Fruit fly (Drosophila melanogaster) whole organism, prepupa: ENCODE data around the gene CG15914.

ENCODE experiments used
- CG10631 ChIP-seq: fragments of 200-800 bp; sonication (Bioruptor generic); optimal IDR thresholded peaks from 2 replicates; lab custom pipeline; 2016; ENCODE audit warnings: missing biosample characterization, missing genetic modification characterization
- CG10669 ChIP-seq: fragments of 200-800 bp; sonication (Bioruptor generic); optimal IDR thresholded peaks from 3 replicates; lab custom pipeline; 2018; ENCODE audit warnings: missing biosample characterization, mild to moderate bottlenecking, missing genetic modification characterization, moderate library complexity
- Hr38 ChIP-seq: sonication (Bioruptor generic); optimal IDR thresholded peaks from 2 replicates; lab custom pipeline; 2016; ENCODE audit warnings: missing biosample characterization, missing genetic modification characterization
- Hr39 ChIP-seq: fragments of 200-800 bp; sonication (Bioruptor generic); optimal IDR thresholded peaks from 2 replicates; lab custom pipeline; 2016; ENCODE audit warnings: missing biosample characterization, missing genetic modification characterization
- Smox ChIP-seq: fragments of 200-800 bp; sonication (Bioruptor generic); optimal IDR thresholded peaks from 3 replicates; lab custom pipeline; 2016; ENCODE audit warnings: missing biosample characterization, missing genetic modification characterization
- dsx ChIP-seq: fragments of 200-800 bp; optimal IDR thresholded peaks from 3 replicates; lab custom pipeline; 2019; ENCODE audit warnings: missing biosample characterization, mild to moderate bottlenecking, missing genetic modification characterization, moderate library complexity; ENCODE audit not compliant: poor library complexity, severe bottlenecking
- eg ChIP-seq: fragments of 200-800 bp; sonication (Bioruptor generic); IDR thresholded peaks from 3 replicates; pipeline ENCODE4 v1.3.6; 2022; ENCODE audit warnings: missing biosample characterization, missing genetic modification characterization
- fd85E ChIP-seq: fragments of 200-800 bp; sonication (Bioruptor generic); optimal IDR thresholded peaks from 3 replicates; lab custom pipeline; 2016; ENCODE audit warnings: missing biosample characterization, missing genetic modification characterization
- vri ChIP-seq: fragments of 200-800 bp; sonication (Bioruptor generic); optimal IDR thresholded peaks from 3 replicates; lab custom pipeline; 2016; ENCODE audit warnings: missing biosample characterization, mild to moderate bottlenecking, missing genetic modification characterization

- TF ChIP-seq eg (GFP tag; lab: Robert Waterston, UW) = no peak; the same call in 2 of the 3 replicates
- no peak for TF ChIP-seq Hr39
- no peak for TF ChIP-seq CG10669 (GFP tag; lab: Kevin White, UChicago)
- TF ChIP-seq vri (GFP tag; lab: Kevin White, UChicago) = no peak
- TF ChIP-seq fd85E (GFP tag; lab: Kevin White, UChicago) = peak; percentile 15
- no peak for TF ChIP-seq Smox (GFP tag; lab: Kevin White, UChicago)
- TF ChIP-seq Hr38 = no peak
- no peak for TF ChIP-seq dsx (GFP tag; lab: Kevin White, UChicago)
- TF ChIP-seq CG10631 (GFP tag; lab: Kevin White, UChicago) = no peak
Observed at dm6 chrX:15834594-15835236, 18.5 kb upstream of the CG15914 start.
